Fruit fly (Drosophila melanogaster) Kc167 (cell line): ENCODE data around the gene Ance.

ENCODE experiments used
- Myc ChIP-seq: fragments of >200 bp; optimal IDR thresholded peaks from 2 replicates; lab custom pipeline; 2017; ENCODE audit warnings: missing external identifiers
- Sin3A ChIP-seq: fragments of >200 bp; optimal IDR thresholded peaks from 2 replicates; lab custom pipeline; 2018; ENCODE audit warnings: missing external identifiers
- h ChIP-seq: fragments of >200 bp; optimal IDR thresholded peaks from 3 replicates; lab custom pipeline; 2018; ENCODE audit warnings: missing external identifiers
- insv ChIP-seq: fragments of >200 bp; optimal IDR thresholded peaks from 3 replicates; lab custom pipeline; 2018; ENCODE audit warnings: missing external identifiers
- psq ChIP-seq: fragments of >200 bp; optimal IDR thresholded peaks from 2 replicates; lab custom pipeline; 2017; ENCODE audit warnings: missing external identifiers
- ttk ChIP-seq: sonication (Bioruptor generic); optimal IDR thresholded peaks from 2 replicates; lab custom pipeline; 2017; ENCODE audit warnings: missing external identifiers

Gene Ance

dm6 chr2L:13923453-13923852 is 18.0 kb downstream of the Ance start, which contains the start of gene Vajk1:
TSS of gene Vajk1 (minus strand) at chr2L:13923553.
- TF ChIP-seq Myc (lab: Kevin White, UChicago) (no peak), psq (no peak)

dm6 chr2L:13923984-13924383 is 18.5 kb downstream of the Ance start:
- TF ChIP-seq Myc (lab: Kevin White, UChicago) (no peak), h (lab: Kevin White, UChicago) (no peak), insv (lab: Kevin White, UChicago) (no peak), Sin3A (lab: Kevin White, UChicago) (no peak), psq (no peak), ttk (lab: Kevin White, UChicago) (no peak)

dm6 chr2L:13925699-13926098 is 20.3 kb downstream of the Ance start:
- TF ChIP-seq Sin3A (lab: Kevin White, UChicago) (no peak), insv (lab: Kevin White, UChicago) (no peak), h (lab: Kevin White, UChicago) (no peak), Myc (lab: Kevin White, UChicago) (no peak)

- no peak for TF ChIP-seq Sin3A (lab: Kevin White, UChicago)
- TF ChIP-seq ttk (lab: Kevin White, UChicago): no peak
- no peak for TF ChIP-seq insv (lab: Kevin White, UChicago)
- TF ChIP-seq psq: no peak
- no peak for TF ChIP-seq Myc (lab: Kevin White, UChicago)
- no peak for TF ChIP-seq h (lab: Kevin White, UChicago)
Observed at dm6 chr2L:13928461-13928860, 23.0 kb downstream of the Ance start.

- no peak for TF ChIP-seq Myc (lab: Kevin White, UChicago)
- no peak for TF ChIP-seq Sin3A (lab: Kevin White, UChicago)
- no peak for TF ChIP-seq h (lab: Kevin White, UChicago)
- TF ChIP-seq psq: no peak
- no peak for TF ChIP-seq ttk (lab: Kevin White, UChicago)
- no peak for TF ChIP-seq insv (lab: Kevin White, UChicago)
Observed at dm6 chr2L:13931318-13931717, 25.9 kb downstream of the Ance start, which contains the start of gene CG42711. TSS of gene CG42711 (minus strand) at chr2L:13931362.

- TF ChIP-seq h (lab: Kevin White, UChicago): no peak
- no peak for TF ChIP-seq insv (lab: Kevin White, UChicago)
- no peak for TF ChIP-seq ttk (lab: Kevin White, UChicago)
- no peak for TF ChIP-seq Sin3A (lab: Kevin White, UChicago)
- TF ChIP-seq psq: no peak
- TF ChIP-seq Myc (lab: Kevin White, UChicago): no peak
Observed at dm6 chr2L:13934542-13935065, 29.2 kb downstream of the Ance start, which contains the start of gene Vajk2. TSS of gene Vajk2 (minus strand) at chr2L:13934692.

- TF ChIP-seq insv (lab: Kevin White, UChicago) (no peak), Myc (lab: Kevin White, UChicago) (no peak), psq (no peak), h (lab: Kevin White, UChicago) (no peak), ttk (lab: Kevin White, UChicago) (no peak), Sin3A (lab: Kevin White, UChicago) (no peak)
Observed at dm6 chr2L:13947476-13947875, 42.0 kb downstream of the Ance start, which contains the start of gene Vajk3. TSS of gene Vajk3 (minus strand) at chr2L:13947476.

dm6 chr2L:13949789-13950188 is 44.3 kb downstream of the Ance start:
- TF ChIP-seq Sin3A (lab: Kevin White, UChicago): no peak
- TF ChIP-seq insv (lab: Kevin White, UChicago): no peak
- TF ChIP-seq Myc (lab: Kevin White, UChicago): no peak
- no peak for TF ChIP-seq h (lab: Kevin White, UChicago)
- no peak for TF ChIP-seq ttk (lab: Kevin White, UChicago)
- no peak for TF ChIP-seq psq

dm6 chr2L:13955775-13956174 is 50.3 kb downstream of the Ance start:
- TF ChIP-seq insv (lab: Kevin White, UChicago) (no peak), ttk (lab: Kevin White, UChicago) (no peak), Sin3A (lab: Kevin White, UChicago) (no peak), Myc (lab: Kevin White, UChicago) (no peak), psq (no peak), h (lab: Kevin White, UChicago) (no peak)

dm6 chr2L:13957239-13957638 is 51.8 kb downstream of the Ance start, which contains the start of gene NimA:
TSS of gene NimA (plus strand) at chr2L:13957539.
- no peak for TF ChIP-seq Sin3A (lab: Kevin White, UChicago)
- TF ChIP-seq h (lab: Kevin White, UChicago): no peak
- TF ChIP-seq insv (lab: Kevin White, UChicago): no peak
- no peak for TF ChIP-seq ttk (lab: Kevin White, UChicago)
- no peak for TF ChIP-seq psq
- TF ChIP-seq Myc (lab: Kevin White, UChicago): no peak
